Fruit fly (Drosophila melanogaster) whole organism, embryonic: ENCODE results near the gene Klp10A.
A peak's percentile ranks its signal among the peaks of the same experiment; 100 is the strongest.

ENCODE experiments used
- Bgb ChIP-seq: fragments of 200-800 bp; sonication (Bioruptor generic); IDR thresholded peaks from 2 replicates; pipeline ENCODE4 v1.3.6; 2022; ENCODE audit warnings: missing biosample characterization, missing genetic modification characterization; ENCODE audit not compliant: partially characterized antibody
- CG10462 ChIP-seq: fragments of 200-800 bp; sonication (Bioruptor generic); optimal IDR thresholded peaks from 2 replicates; lab custom pipeline; 2016; ENCODE audit warnings: missing biosample characterization, missing genetic modification characterization
- CG10565 ChIP-seq: fragments of 200-800 bp; sonication (Bioruptor generic); optimal IDR thresholded peaks from 3 replicates; lab custom pipeline; 2016; ENCODE audit warnings: missing biosample characterization, mild to moderate bottlenecking, missing genetic modification characterization
- CG11696 ChIP-seq: fragments of 200-800 bp; sonication (Bioruptor generic); IDR thresholded peaks from 2 replicates; pipeline ENCODE4 v1.3.6; 2022; ENCODE audit warnings: missing biosample characterization, missing genetic modification characterization
- CG12236 ChIP-seq: fragments of 200-800 bp; sonication (Bioruptor generic); optimal IDR thresholded peaks from 2 replicates; lab custom pipeline; 2016; ENCODE audit warnings: missing biosample characterization, missing genetic modification characterization
- CG12391 ChIP-seq: fragments of 200-800 bp; sonication (Bioruptor generic); optimal IDR thresholded peaks from 3 replicates; lab custom pipeline; 2018; ENCODE audit warnings: missing biosample characterization, mild to moderate bottlenecking, missing genetic modification characterization, moderate library complexity
- CG12769 ChIP-seq: fragments of 200-800 bp; sonication (Bioruptor generic); optimal IDR thresholded peaks from 2 replicates; lab custom pipeline; 2019; ENCODE audit warnings: missing biosample characterization, mild to moderate bottlenecking, missing genetic modification characterization, moderate library complexity
- CG13894 ChIP-seq: fragments of 200-800 bp; sonication (Bioruptor generic); optimal IDR thresholded peaks from 3 replicates; lab custom pipeline; 2018; ENCODE audit warnings: missing biosample characterization, mild to moderate bottlenecking, missing genetic modification characterization, moderate library complexity
- CG15269 ChIP-seq: fragments of 200-800 bp; sonication (Bioruptor generic); optimal IDR thresholded peaks from 2 replicates; lab custom pipeline; 2018; ENCODE audit warnings: missing biosample characterization, mild to moderate bottlenecking, missing genetic modification characterization, moderate library complexity
- CG17385 ChIP-seq: fragments of 200-800 bp; sonication (Bioruptor generic); optimal IDR thresholded peaks from 3 replicates; lab custom pipeline; 2018; ENCODE audit warnings: missing biosample characterization, mild to moderate bottlenecking, missing genetic modification characterization
- CG1832 ChIP-seq: fragments of 200-800 bp; sonication (Bioruptor generic); optimal IDR thresholded peaks from 2 replicates; lab custom pipeline; 2017; ENCODE audit warnings: missing biosample characterization, mild to moderate bottlenecking, missing genetic modification characterization, inconsistent platforms
- CG32767 ChIP-seq: fragments of 200-800 bp; sonication (Bioruptor generic); IDR thresholded peaks from 2 replicates; pipeline ENCODE4 v1.3.6; 2022; ENCODE audit warnings: missing biosample characterization, missing genetic modification characterization
- CG33213 ChIP-seq: fragments of 200-800 bp; sonication (Bioruptor generic); optimal IDR thresholded peaks from 3 replicates; lab custom pipeline; 2016; ENCODE audit warnings: missing biosample characterization, missing genetic modification characterization
- CG33557 ChIP-seq: fragments of 200-800 bp; sonication (Bioruptor generic); optimal IDR thresholded peaks from 2 replicates; lab custom pipeline; 2019; ENCODE audit warnings: missing biosample characterization, mild to moderate bottlenecking, missing genetic modification characterization, moderate library complexity
- CG4360 ChIP-seq: fragments of 200-800 bp; sonication (Bioruptor generic); IDR thresholded peaks from 2 replicates; pipeline ENCODE4 v1.3.6; 2022; ENCODE audit warnings: missing biosample characterization, missing genetic modification characterization
- CG4707 ChIP-seq: fragments of 200-800 bp; sonication (Bioruptor generic); optimal IDR thresholded peaks from 2 replicates; lab custom pipeline; 2018; ENCODE audit warnings: missing biosample characterization, mild to moderate bottlenecking, missing genetic modification characterization, moderate library complexity
- CG6175 ChIP-seq: fragments of 200-800 bp; sonication (Bioruptor generic); IDR thresholded peaks from 3 replicates; pipeline ENCODE4 v1.3.6; 2022; ENCODE audit warnings: missing biosample characterization, missing genetic modification characterization
- CG6791 ChIP-seq: fragments of 200-800 bp; sonication (Bioruptor generic); IDR thresholded peaks from 3 replicates; pipeline ENCODE4 v1.3.6; 2022; ENCODE audit warnings: missing biosample characterization, missing genetic modification characterization; ENCODE audit not compliant: partially characterized antibody
- CG8290 ChIP-seq, 3 experiments: fragments of 200-800 bp; sonication (Bioruptor generic); optimal IDR thresholded peaks; 2 replicates each; lab custom pipeline; 2016 to 2019; ENCODE audit warnings: missing biosample characterization in 3 of 3, missing genetic modification characterization in 3 of 3, mild to moderate bottlenecking in 2 of 3, moderate library complexity in 1 of 3
- Jarid2 ChIP-seq: fragments of 200-800 bp; sonication (Bioruptor generic); optimal IDR thresholded peaks from 3 replicates; lab custom pipeline; 2017; ENCODE audit warnings: mild to moderate bottlenecking, missing biosample characterization, missing genetic modification reagents, missing genetic modification characterization
- Med ChIP-seq: fragments of 200-800 bp; sonication (Bioruptor generic); peaks from one replicate; lab custom pipeline; 2016; ENCODE audit warnings: missing biosample characterization, missing genetic modification characterization, mild to moderate bottlenecking, inconsistent platforms, moderate library complexity
- NFAT ChIP-seq: fragments of 200-800 bp; sonication (Bioruptor generic); IDR thresholded peaks from 2 replicates; pipeline ENCODE4 v1.3.6; 2022; ENCODE audit warnings: missing biosample characterization, missing genetic modification characterization
- Nf-YB ChIP-seq: fragments of 200-800 bp; sonication (Bioruptor generic); optimal IDR thresholded peaks from 3 replicates; lab custom pipeline; 2019; ENCODE audit warnings: missing biosample characterization, mild to moderate bottlenecking, missing genetic modification characterization, moderate library complexity
- Sox102F ChIP-seq: fragments of 200-800 bp; sonication (Bioruptor generic); optimal IDR thresholded peaks from 2 replicates; lab custom pipeline; 2018; ENCODE audit warnings: missing biosample characterization, mild to moderate bottlenecking, missing genetic modification characterization, moderate library complexity
- Trl ChIP-seq, 3 experiments: fragments of >200 bp in 2 of 3; fragments of 200-800 bp in 1 of 3; sonication (Bioruptor generic) in 1 of 3; optimal IDR thresholded peaks; 2 replicates in 1 of 3; 3 replicates in 2 of 3; lab custom pipeline; 2016 to 2017; ENCODE audit warnings: missing biosample characterization in 1 of 3, missing genetic modification characterization in 1 of 3
- YL-1 ChIP-seq: fragments of 200-800 bp; sonication (Bioruptor generic); optimal IDR thresholded peaks from 3 replicates; lab custom pipeline; 2017; ENCODE audit warnings: missing biosample characterization, mild to moderate bottlenecking, missing genetic modification characterization
- ac ChIP-seq: fragments of 200-800 bp; sonication (Bioruptor generic); optimal IDR thresholded peaks from 3 replicates; lab custom pipeline; 2017; ENCODE audit warnings: missing biosample characterization, mild to moderate bottlenecking, missing genetic modification characterization
- bab2 ChIP-seq: fragments of 200-800 bp; sonication (Bioruptor generic); optimal IDR thresholded peaks from 2 replicates; lab custom pipeline; 2016; ENCODE audit warnings: missing biosample characterization, missing genetic modification characterization
- crol ChIP-seq: fragments of 200-800 bp; sonication (Bioruptor generic); IDR thresholded peaks from 2 replicates; pipeline ENCODE4 v1.3.6; 2022; ENCODE audit warnings: missing biosample characterization, missing genetic modification characterization
- dimm ChIP-seq: fragments of 200-800 bp; sonication (Bioruptor generic); IDR thresholded peaks from 2 replicates; pipeline ENCODE4 v1.3.6; 2022; ENCODE audit warnings: missing biosample characterization, missing genetic modification characterization
- ewg ChIP-seq: fragments of 200-800 bp; sonication (Bioruptor generic); optimal IDR thresholded peaks from 3 replicates; lab custom pipeline; 2017; ENCODE audit warnings: mild to moderate bottlenecking, missing biosample characterization, missing genetic modification reagents, missing genetic modification characterization
- gsb ChIP-seq: fragments of 200-800 bp; sonication (Bioruptor generic); IDR thresholded peaks from 2 replicates; pipeline ENCODE4 v1.3.6; 2022; ENCODE audit warnings: missing biosample characterization, missing genetic modification characterization
- gt ChIP-seq: fragments of 200-800 bp; sonication (Bioruptor generic); IDR thresholded peaks from 2 replicates; pipeline ENCODE4 v1.3.6; 2022; ENCODE audit warnings: missing biosample characterization, missing genetic modification characterization
- insv ChIP-seq, 2 experiments: fragments of 200-800 bp; sonication (Bioruptor generic); optimal IDR thresholded peaks; 3 replicates each; lab custom pipeline; 2016 to 2018; ENCODE audit warnings: missing biosample characterization in 2 of 2, missing genetic modification characterization in 2 of 2
- kah ChIP-seq: fragments of 200-800 bp; sonication (Bioruptor generic); optimal IDR thresholded peaks from 2 replicates; lab custom pipeline; 2018; ENCODE audit warnings: missing biosample characterization, mild to moderate bottlenecking, missing genetic modification characterization
- knrl ChIP-seq: fragments of 200-800 bp; sonication (Bioruptor generic); IDR thresholded peaks from 3 replicates; pipeline ENCODE4 v1.3.6; 2022; ENCODE audit warnings: missing biosample characterization, missing genetic modification characterization; ENCODE audit not compliant: partially characterized antibody
- nerfin-1 ChIP-seq: fragments of 200-800 bp; sonication (Bioruptor generic); optimal IDR thresholded peaks from 3 replicates; lab custom pipeline; 2019; ENCODE audit warnings: missing biosample characterization, mild to moderate bottlenecking, missing genetic modification characterization, moderate library complexity
- phol ChIP-seq: fragments of 200-800 bp; sonication (Bioruptor generic); optimal IDR thresholded peaks from 3 replicates; lab custom pipeline; 2018; ENCODE audit warnings: missing biosample characterization, mild to moderate bottlenecking, missing genetic modification characterization, moderate library complexity
- pnt ChIP-seq: fragments of 200-800 bp; sonication (Bioruptor generic); optimal IDR thresholded peaks from 3 replicates; lab custom pipeline; 2016; ENCODE audit warnings: missing biosample characterization, missing genetic modification characterization
- psq ChIP-seq: fragments of 200-800 bp; sonication (Bioruptor generic); optimal IDR thresholded peaks from 2 replicates; lab custom pipeline; 2017; ENCODE audit warnings: missing biosample characterization, missing genetic modification characterization
- row ChIP-seq: fragments of 200-800 bp; sonication (Bioruptor generic); IDR thresholded peaks from 3 replicates; pipeline ENCODE4 v1.3.6; 2022; ENCODE audit warnings: missing biosample characterization, missing genetic modification characterization
- sd ChIP-seq: fragments of 200-800 bp; sonication (Bioruptor generic); optimal IDR thresholded peaks from 3 replicates; lab custom pipeline; 2018; ENCODE audit warnings: missing biosample characterization, mild to moderate bottlenecking, missing genetic modification characterization, moderate library complexity
- sqz ChIP-seq: fragments of 200-800 bp; sonication (Bioruptor generic); optimal IDR thresholded peaks from 3 replicates; lab custom pipeline; 2018; ENCODE audit warnings: missing biosample characterization, mild to moderate bottlenecking, missing genetic modification characterization
- tll ChIP-seq, 2 experiments: fragments of 200-800 bp in 1 of 2; fragments of >200 bp in 1 of 2; sonication (Bioruptor generic) in 1 of 2; optimal IDR thresholded peaks; 2 replicates each; lab custom pipeline; 2017 to 2019; ENCODE audit warnings: missing biosample characterization in 2 of 2, missing genetic modification characterization in 2 of 2, mild to moderate bottlenecking in 1 of 2, moderate library complexity in 1 of 2
- twi ChIP-seq: fragments of 200-800 bp; optimal IDR thresholded peaks from 2 replicates; lab custom pipeline; 2019; ENCODE audit warnings: missing biosample characterization, mild to moderate bottlenecking, missing genetic modification characterization, moderate library complexity
- yki ChIP-seq: fragments of >200 bp; optimal IDR thresholded peaks from 3 replicates; lab custom pipeline; 2018

Gene Klp10A

DNA sequence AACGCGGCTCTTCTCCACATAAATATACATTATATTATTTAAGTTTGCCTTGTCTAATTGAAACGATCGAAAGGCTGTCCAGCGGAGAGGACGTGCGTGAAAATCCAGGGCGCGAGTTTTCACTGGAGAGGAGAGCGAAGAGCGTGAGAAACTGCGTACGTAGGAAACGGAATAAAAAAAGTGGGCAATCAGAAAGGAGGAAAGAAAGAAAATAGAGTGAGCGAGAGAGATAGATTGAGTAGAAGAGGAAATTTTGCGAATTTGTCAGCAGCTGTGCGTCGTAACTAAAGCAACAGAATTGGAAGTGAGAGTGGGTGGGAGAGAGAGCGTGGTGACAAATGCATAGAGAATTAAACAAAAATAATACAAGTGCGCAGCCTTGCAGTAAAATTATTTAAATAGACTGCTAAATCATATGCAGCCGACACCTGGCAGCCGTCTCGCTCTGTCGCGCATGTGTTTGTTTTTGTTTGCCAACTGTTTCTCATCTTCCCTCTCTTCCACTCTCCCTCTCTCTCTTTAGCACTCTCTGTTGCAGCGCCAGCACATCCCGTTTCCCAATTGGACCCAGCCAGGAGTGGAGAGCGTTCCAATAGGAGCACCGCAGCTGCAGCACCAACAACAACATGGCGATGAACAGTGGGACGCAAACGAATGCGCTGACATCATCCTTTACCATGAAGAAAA is 17.7 kb upstream of the Klp10A start (continued):
- TF ChIP-seq Nf-YB, result peak; percentile 67
- peak; percentile 70 for TF ChIP-seq CG17385 (GFP tag; lab: Kevin White, UChicago)
- TF ChIP-seq YL-1 (GFP tag; lab: Kevin White, UChicago), result peak; percentile 40
- TF ChIP-seq row, result no peak
- TF ChIP-seq Trl (optimal IDR thresholded peaks at IDR 0.05; lab: Kevin White, UChicago), result peak; percentile 79 to 86
- TF ChIP-seq Trl (GFP tag; optimal IDR thresholded peaks at IDR 0.05; lab: Kevin White, UChicago), result no peak
- peak; percentile 50 for TF ChIP-seq ewg (GFP tag; lab: Kevin White, UChicago)
- peak; percentile 72 for TF ChIP-seq CG12769 (tag; lab: Kevin White, UChicago)
- peak; percentile 86 for TF ChIP-seq psq (GFP tag; lab: Kevin White, UChicago)
- TF ChIP-seq CG4707 (GFP tag; lab: Kevin White, UChicago), result peak; percentile 88
- peak; percentile 85 for TF ChIP-seq CG1832 (GFP tag; lab: Kevin White, UChicago)
- TF ChIP-seq twi, result peak; percentile 22
- TF ChIP-seq Jarid2 (GFP tag; lab: Kevin White, UChicago), result peak; percentile 44
- no peak for TF ChIP-seq gsb (GFP tag; lab: Robert Waterston, UW)
- TF ChIP-seq tll (GFP tag; optimal IDR thresholded peaks at IDR 0.05; lab: Kevin White, UChicago), result peak in 1 of 2 experiments; percentile 71
- TF ChIP-seq CG4360 (GFP tag; lab: Robert Waterston, UW), result peak; percentile 91
- TF ChIP-seq kah, result peak; percentile 9
- TF ChIP-seq CG32767 (GFP tag; lab: Robert Waterston, UW), result 0 out of 2 replicates have a peak, but pooled peaks have one; percentile 31
- TF ChIP-seq Med (GFP tag; lab: Kevin White, UChicago), result peak; percentile 59
- TF ChIP-seq phol (tag; lab: Kevin White, UChicago), result peak; percentile 36
- TF ChIP-seq sqz (GFP tag; lab: Kevin White, UChicago), result peak; percentile 43
- TF ChIP-seq yki (lab: Kevin White, UChicago), result peak; percentile 43
- peak; percentile 27; the same call in 1 of the 2 replicates for TF ChIP-seq crol (GFP tag; lab: Robert Waterston, UW)
- TF ChIP-seq CG6791, result peak; percentile 31; the same call in 1 of the 3 replicates
- no peak for TF ChIP-seq CG10462 (GFP tag; lab: Kevin White, UChicago)

DNA sequence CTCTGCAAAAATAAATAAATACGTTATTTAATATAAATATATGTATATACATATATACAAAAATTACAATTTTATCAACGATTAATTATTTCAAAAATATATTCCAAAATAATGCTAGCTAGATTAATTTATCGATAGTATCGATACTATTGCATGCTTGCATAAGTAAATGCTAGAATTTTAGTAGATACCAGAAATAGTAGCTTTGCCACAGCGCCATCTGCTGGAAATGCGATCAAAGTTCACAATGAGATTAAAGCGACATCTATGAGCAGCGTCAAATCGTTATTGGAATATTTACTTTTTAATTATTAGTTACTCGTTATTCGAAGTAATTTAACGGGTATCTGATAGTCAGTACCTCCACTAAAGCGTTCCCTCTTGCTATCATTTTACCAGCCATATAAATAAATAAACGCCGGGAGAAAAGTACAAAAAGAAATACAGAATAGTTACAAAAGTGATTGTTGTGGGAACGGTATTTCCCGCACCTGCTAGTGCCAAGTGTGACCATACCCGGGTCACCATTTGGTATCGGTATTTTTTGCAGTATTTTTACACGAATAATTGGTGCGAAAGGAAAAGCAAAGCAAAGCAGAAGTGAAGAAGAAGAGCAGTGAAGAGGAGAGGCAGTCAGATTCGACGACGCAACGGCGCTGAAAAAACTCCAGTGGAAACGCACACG is 17.1 kb upstream of the Klp10A start, which contains the start of the genes rtv and Dlic:
Gene rtv, minus strand, starts transcription at position 165 of the 685 bp plus-strand sequence.
Gene Dlic, plus strand, starts transcription at position 596 of the 685 bp plus-strand sequence.
- peak; percentile 17 for TF ChIP-seq CG15269 (tag; lab: Kevin White, UChicago)
- TF ChIP-seq knrl (GFP tag; lab: Robert Waterston, UW), result peak; percentile 74
- peak in 1 of 2 experiments; percentile 46 for TF ChIP-seq insv (GFP tag; optimal IDR thresholded peaks at IDR 0.05; lab: Kevin White, UChicago)
- TF ChIP-seq CG13894 (tag; lab: Kevin White, UChicago), result peak; percentile 53
- TF ChIP-seq CG6175 (GFP tag; lab: Robert Waterston, UW), result no peak
- no peak for TF ChIP-seq dimm (GFP tag; lab: Robert Waterston, UW)
- no peak for TF ChIP-seq ac (GFP tag; lab: Kevin White, UChicago)
- TF ChIP-seq sd (tag; lab: Kevin White, UChicago), result peak; percentile 57
- TF ChIP-seq Bgb, result peak; percentile 57; the same call in 1 of the 2 replicates
- TF ChIP-seq row, result peak; percentile 46
- TF ChIP-seq pnt, result peak; percentile 15
- TF ChIP-seq bab2, result no peak
- no peak for TF ChIP-seq CG11696 (GFP tag; lab: Robert Waterston, UW)
- TF ChIP-seq gt (GFP tag; lab: Robert Waterston, UW), result no peak
- peak; percentile 6 for TF ChIP-seq CG33557 (GFP tag; lab: Kevin White, UChicago)
- TF ChIP-seq CG12236 (GFP tag; lab: Kevin White, UChicago), result no peak
- peak; percentile 41 for TF ChIP-seq CG12391 (tag; lab: Kevin White, UChicago)
- peak; percentile 52 for TF ChIP-seq CG8290 (GFP tag; optimal IDR thresholded peaks at IDR 0.05; lab: Kevin White, UChicago)
- TF ChIP-seq CG8290 (tag; optimal IDR thresholded peaks at IDR 0.05; lab: Kevin White, UChicago), result peak; percentile 17 to 23
- peak; percentile 22 for TF ChIP-seq CG33213 (GFP tag; lab: Kevin White, UChicago)
- TF ChIP-seq Sox102F (GFP tag; lab: Kevin White, UChicago), result peak; percentile 32
- TF ChIP-seq nerfin-1, result peak; percentile 74
- peak; percentile 43; the same call in 1 of the 2 replicates for TF ChIP-seq NFAT
- TF ChIP-seq CG10565, result no peak
